Worm (Caenorhabditis elegans): ENCODE measurements around the gene max-1.

Gene max-1

DNA sequence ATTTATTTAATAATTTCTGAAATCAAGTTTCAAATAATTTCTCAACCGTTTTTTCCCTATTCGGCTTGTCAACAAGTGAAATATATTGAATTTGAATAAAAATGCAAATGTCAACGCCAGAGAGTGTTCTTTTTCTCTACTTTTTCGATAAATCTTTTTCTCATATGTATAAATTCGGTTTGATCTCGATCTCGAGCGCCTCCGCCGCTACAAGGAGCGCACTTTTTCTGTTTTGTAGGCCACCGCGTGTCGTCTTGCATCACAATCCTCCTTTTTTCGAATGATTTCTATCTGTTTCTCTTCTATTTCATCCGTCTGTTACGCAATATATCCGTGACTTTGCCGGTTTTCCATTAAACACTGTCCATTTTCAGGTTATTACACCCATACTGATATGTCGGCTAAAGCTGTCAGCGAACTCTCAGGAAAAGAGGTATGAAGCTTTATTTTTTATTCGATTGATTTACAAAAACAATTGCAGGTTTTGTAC, 3.9 kb downstream of the max-1 start, which contains the start of gene acly-2:
Gene acly-2, plus strand, starts transcription at position 375 of the 490 bp plus-strand sequence.
- TF ChIP-seq F16B12.6 (tag; optimal IDR thresholded peaks at IDR 0.05) (no peak), lin-14 (GFP tag; optimal IDR thresholded peaks at IDR 0.05) (peak; percentile 2), elt-2 (tag; optimal IDR thresholded peaks at IDR 0.05) (no peak), isw-1 (GFP tag; IDR thresholded peaks at IDR 0.05) (no peak), blmp-1 (tag; optimal IDR thresholded peaks at IDR 0.05) (peak; percentile 62), C34B4.2 (tag; optimal IDR thresholded peaks at IDR 0.05) (no peak), C04F5.9 (tag; optimal IDR thresholded peaks at IDR 0.05) (no peak), ceh-82 (tag; optimal IDR thresholded peaks at IDR 0.05) (no peak), mep-1 (tag; optimal IDR thresholded peaks at IDR 0.05) (peak; percentile 14)

DNA sequence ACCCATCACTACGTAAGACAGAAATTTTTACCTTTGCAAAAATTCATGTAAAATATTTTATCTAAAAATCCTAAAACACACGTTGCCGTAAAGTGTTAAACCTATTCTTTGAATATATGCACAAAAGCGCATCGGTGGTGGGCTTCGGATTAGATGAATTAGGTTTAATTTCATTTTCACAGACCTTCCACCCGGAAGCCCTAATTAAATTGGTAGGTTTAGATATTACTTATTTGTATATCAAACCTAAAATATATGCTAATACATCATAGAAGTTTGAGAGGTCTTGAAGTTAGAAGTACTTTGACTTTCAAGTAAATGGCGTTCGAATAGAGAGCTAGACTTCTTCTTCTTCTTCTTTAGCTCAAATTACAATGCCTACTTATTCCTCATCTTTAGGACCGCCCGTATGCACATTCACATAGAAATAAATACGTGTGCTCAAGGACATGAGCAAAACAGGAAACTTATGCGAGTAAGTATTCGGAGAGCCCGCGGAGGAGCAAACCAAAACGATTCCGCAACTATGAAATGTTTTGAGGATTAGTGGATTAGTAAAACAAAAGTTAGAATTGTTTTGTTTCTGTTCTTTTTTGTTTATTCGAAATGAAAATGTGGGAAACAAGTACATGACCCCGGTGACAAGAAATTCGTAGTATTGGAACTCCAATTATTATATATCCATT, 5.3 kb downstream of the max-1 start:
- TF ChIP-seq jun-1 (tag; optimal IDR thresholded peaks at IDR 0.05) (no peak), tbx-2 (tag; optimal IDR thresholded peaks at IDR 0.05) (no peak), mdl-1 (tag; optimal IDR thresholded peaks at IDR 0.05) (no peak), ets-5 (GFP tag; IDR thresholded peaks at IDR 0.05) (no peak), lin-14 (GFP tag; optimal IDR thresholded peaks at IDR 0.05) (peak; percentile 37), irx-1 (tag; optimal IDR thresholded peaks at IDR 0.05) (no peak), snpc-4 (tag; optimal IDR thresholded peaks at IDR 0.05) (no peak)

DNA sequence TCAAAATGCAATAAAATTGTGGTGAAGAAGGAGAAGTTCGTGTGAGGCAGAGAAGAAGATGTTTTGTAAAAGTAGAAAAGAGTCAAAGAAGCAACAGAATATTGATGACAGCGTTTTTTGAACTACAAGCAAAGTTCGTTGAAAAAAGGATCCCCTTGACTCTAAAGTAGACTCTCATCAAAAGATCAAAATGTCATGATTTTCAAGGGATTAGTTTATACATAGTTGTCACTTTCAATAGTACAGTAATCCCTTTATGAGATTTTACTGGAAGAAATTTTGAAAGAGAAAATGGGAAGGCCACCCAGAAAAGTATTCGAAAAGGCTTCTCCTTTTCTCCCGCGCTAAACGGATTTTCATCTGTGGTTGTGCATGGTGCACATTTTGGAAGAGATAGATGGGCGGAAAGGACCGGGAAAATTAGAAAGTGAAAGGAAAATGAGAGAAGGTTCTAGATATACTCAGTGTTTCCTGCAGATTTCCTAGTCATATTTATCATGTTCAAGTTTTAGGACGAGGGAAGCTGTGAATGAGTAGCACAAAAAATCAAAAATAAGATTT, 7.0 kb downstream of the max-1 start:
- TF ChIP-seq ces-1 (GFP tag; optimal IDR thresholded peaks at IDR 0.05) (peak; percentile 12), sox-4 (tag; optimal IDR thresholded peaks at IDR 0.05) (no peak), fkh-10 (GFP tag; optimal IDR thresholded peaks at IDR 0.05) (peak; percentile 10), nhr-20 (tag; optimal IDR thresholded peaks at IDR 0.05) (no peak), lin-14 (GFP tag; optimal IDR thresholded peaks at IDR 0.05) (peak; percentile 8)

DNA sequence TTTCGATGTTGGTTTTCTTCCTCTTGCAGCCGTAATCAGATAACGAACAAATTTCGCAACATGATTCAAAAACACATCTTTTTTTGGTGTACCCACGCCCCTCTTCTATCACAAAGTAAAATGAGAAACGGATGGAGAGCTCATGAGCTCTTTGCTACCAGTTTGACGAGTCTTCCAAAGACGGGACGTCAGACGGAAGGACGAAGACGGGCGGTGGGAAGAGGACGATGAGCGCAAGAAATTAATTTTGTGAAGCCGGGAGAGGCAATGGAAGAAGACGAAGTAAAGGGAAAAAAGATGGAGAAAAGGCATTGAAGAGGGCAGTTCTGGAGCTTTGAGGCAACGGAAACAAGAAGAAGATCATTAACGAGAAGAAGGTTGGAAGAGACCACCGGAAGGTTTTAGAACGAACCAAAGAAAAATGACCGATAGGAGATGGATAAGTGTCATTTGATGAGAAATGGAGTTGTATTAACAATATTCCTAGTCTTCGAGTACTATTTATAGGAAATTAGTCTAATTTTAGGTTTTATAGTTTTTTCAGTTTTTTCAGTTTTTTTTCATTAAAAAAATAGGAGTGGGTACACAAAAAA, 8.3 kb downstream of the max-1 start:
- TF ChIP-seq ceh-88 (GFP tag; IDR thresholded peaks at IDR 0.05) (no peak), fos-1 (tag; optimal IDR thresholded peaks at IDR 0.05) (no peak), ceh-82 (tag; optimal IDR thresholded peaks at IDR 0.05) (peak in 1 of 3 experiments; percentile 12), dsc-1 (tag; optimal IDR thresholded peaks at IDR 0.05) (no peak), blmp-1 (tag; optimal IDR thresholded peaks at IDR 0.05) (no peak), isw-1 (GFP tag; IDR thresholded peaks at IDR 0.05) (no peak), hlh-17 (GFP tag; optimal IDR thresholded peaks at IDR 0.05; ENCODE audit: borderline replicate concordance) (no peak), fkh-10 (GFP tag; optimal IDR thresholded peaks at IDR 0.05) (no peak), nhr-85 (tag) (no peak), aly-2 (tag; optimal IDR thresholded peaks at IDR 0.05) (no peak), elt-2 (tag; optimal IDR thresholded peaks at IDR 0.05) (no peak), nhr-11 (tag; optimal IDR thresholded peaks at IDR 0.05) (no peak), rnt-1 (tag; optimal IDR thresholded peaks at IDR 0.05) (no peak), lin-14 (GFP tag; optimal IDR thresholded peaks at IDR 0.05) (peak; percentile 69)

DNA sequence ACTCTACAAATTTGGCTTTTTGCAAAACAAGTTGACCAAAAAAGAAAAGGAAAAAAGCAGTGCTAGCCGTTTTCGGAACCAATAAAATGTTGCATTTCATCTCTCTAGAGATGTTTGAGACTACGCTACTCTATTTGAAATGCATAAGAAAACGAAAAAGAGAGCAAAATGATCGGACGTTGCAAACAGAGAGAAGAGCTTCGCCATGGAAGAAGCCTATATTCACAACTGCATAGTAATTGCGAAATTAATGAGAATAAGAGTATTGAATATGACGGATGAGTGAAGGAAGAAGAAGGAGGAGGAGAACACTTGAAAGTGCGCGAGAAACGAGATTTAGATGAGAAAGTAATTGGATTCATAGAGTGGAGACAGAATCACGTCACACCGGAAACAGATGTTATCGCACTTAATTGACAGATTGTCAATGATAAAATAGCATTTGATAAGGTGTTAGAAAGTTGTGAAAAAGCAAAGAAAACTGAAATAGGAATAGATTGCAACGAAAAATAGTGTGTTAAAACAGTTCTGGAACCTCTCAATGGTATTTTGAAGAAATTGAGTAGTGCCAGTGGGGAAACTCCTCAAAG, 14.1 kb downstream of the max-1 start:
- TF ChIP-seq dsc-1 (tag; optimal IDR thresholded peaks at IDR 0.05), result no peak
- no peak for TF ChIP-seq nhr-12 (tag; optimal IDR thresholded peaks at IDR 0.05)
- TF ChIP-seq lin-14 (GFP tag; optimal IDR thresholded peaks at IDR 0.05), result peak; percentile 8
- peak; percentile 13 for TF ChIP-seq nhr-85 (tag)
- peak; percentile 34 for TF ChIP-seq blmp-1 (tag; optimal IDR thresholded peaks at IDR 0.05)
- TF ChIP-seq unc-86 (tag; optimal IDR thresholded peaks at IDR 0.05), result no peak
- TF ChIP-seq ceh-82 (tag; optimal IDR thresholded peaks at IDR 0.05), result peak in 1 of 3 experiments; percentile 10
- TF ChIP-seq lin-39 (tag; optimal IDR thresholded peaks at IDR 0.05), result no peak
- no peak for TF ChIP-seq ets-5 (GFP tag; IDR thresholded peaks at IDR 0.05)
- no peak for TF ChIP-seq nhr-11 (tag; optimal IDR thresholded peaks at IDR 0.05)
- no peak for TF ChIP-seq tbx-2 (tag; optimal IDR thresholded peaks at IDR 0.05)
- TF ChIP-seq snu-23 (GFP tag; optimal IDR thresholded peaks at IDR 0.05), result no peak
- TF ChIP-seq efl-1 (optimal IDR thresholded peaks at IDR 0.05), result no peak
- peak in 1 of 2 experiments; percentile 6 for TF ChIP-seq efl-1 (GFP tag; optimal IDR thresholded peaks at IDR 0.05 in 1 of 2)
- no peak for TF ChIP-seq nhr-19 (GFP tag; conservative IDR thresholded peaks at IDR 0.05)

All from whole organism, L1 larva.